Worm (Caenorhabditis elegans) whole organism, L4 larva: ENCODE measurements around the gene scl-13.

Source experiments
- F10B5.3 ChIP-seq: sonication (generic microtip); optimal IDR thresholded peaks from 2 replicates; lab custom pipeline; 2016; ENCODE audit warnings: mild to moderate bottlenecking, missing genetic modification characterization, missing compliant biosample characterization
- F37D6.2 ChIP-seq: sonication (generic microtip); optimal IDR thresholded peaks from 2 replicates; lab custom pipeline; 2016; ENCODE audit warnings: mild to moderate bottlenecking, missing genetic modification characterization, missing compliant biosample characterization
- T20F7.1 ChIP-seq: fragments of 200-800 bp; sonication (Bioruptor generic); optimal IDR thresholded peaks from 2 replicates; lab custom pipeline; 2018; ENCODE audit warnings: mild to moderate bottlenecking, missing genetic modification characterization, missing compliant biosample characterization
- Y48G9A.11 ChIP-seq: fragments of 200-800 bp; sonication (Bioruptor generic); IDR thresholded peaks from 2 replicates; pipeline ENCODE4 v1.3.6; 2022; ENCODE audit warnings: missing genetic modification reagents, missing genetic modification characterization, missing compliant biosample characterization
- Y75B8A.6 ChIP-seq: fragments of 200-800 bp; sonication (Bioruptor generic); IDR thresholded peaks from 2 replicates; pipeline ENCODE4 v1.3.6; 2022; ENCODE audit warnings: missing genetic modification reagents, missing genetic modification characterization, missing compliant biosample characterization
- aha-1 ChIP-seq: fragments of 150-350 bp; peaks from one replicate; lab custom pipeline; 2014; ENCODE audit warnings: missing biosample characterization, missing genetic modification characterization
- ceh-62 ChIP-seq: sonication (generic microtip); optimal IDR thresholded peaks from 2 replicates; lab custom pipeline; 2017; ENCODE audit warnings: missing biosample characterization, missing genetic modification characterization
- ceh-82 ChIP-seq: sonication (generic microtip); optimal IDR thresholded peaks from 2 replicates; lab custom pipeline; 2017; ENCODE audit warnings: missing biosample characterization, missing genetic modification characterization
- ctbp-1 ChIP-seq: fragments of 200-800 bp; sonication (Bioruptor generic); IDR thresholded peaks from 2 replicates; pipeline ENCODE4 v1.3.6; 2022; ENCODE audit warnings: missing genetic modification reagents, missing genetic modification characterization, missing compliant biosample characterization
- daf-16 ChIP-seq, 3 experiments: sonication (generic microtip); optimal IDR thresholded peaks; 2 replicates each; lab custom pipeline; 2016 to 2017; ENCODE audit warnings: missing genetic modification characterization in 3 of 3, missing genetic modification reagents in 3 of 3, mild to moderate bottlenecking in 2 of 3, missing compliant biosample characterization in 2 of 3, missing biosample characterization in 1 of 3, moderate library complexity in 1 of 3
- daf-19 ChIP-seq: fragments of 200-800 bp; sonication (Bioruptor generic); conservative IDR thresholded peaks from 2 replicates; pipeline ENCODE4 v1.3.6; 2022; ENCODE audit warnings: missing genetic modification characterization, missing compliant biosample characterization
- daf-8 ChIP-seq: fragments of 200-800 bp; sonication (Bioruptor generic); IDR thresholded peaks from 2 replicates; pipeline ENCODE4 v1.3.6; 2022; ENCODE audit warnings: missing genetic modification characterization, missing compliant biosample characterization
- dmd-6 ChIP-seq: fragments of 200-800 bp; sonication (Bioruptor generic); IDR thresholded peaks from 2 replicates; pipeline ENCODE4 v1.3.6; 2022; ENCODE audit warnings: missing genetic modification reagents, missing genetic modification characterization, missing compliant biosample characterization
- dpl-1 ChIP-seq: fragments of 150-350 bp; optimal IDR thresholded peaks from 2 replicates; lab custom pipeline; 2014; ENCODE audit warnings: missing biosample characterization, missing genetic modification reagents, missing genetic modification characterization
- duxl-1 ChIP-seq: sonication (generic microtip); optimal IDR thresholded peaks from 2 replicates; lab custom pipeline; 2016; ENCODE audit warnings: mild to moderate bottlenecking, missing genetic modification characterization, moderate library complexity, missing compliant biosample characterization; ENCODE audit not compliant: poor library complexity
- dve-1 ChIP-seq: sonication (generic microtip); optimal IDR thresholded peaks from 2 replicates; lab custom pipeline; 2017; ENCODE audit warnings: antibody characterized with exemption, mild to moderate bottlenecking, missing genetic modification characterization, missing compliant biosample characterization; ENCODE audit not compliant: insufficient read depth
- egl-43 ChIP-seq: fragments of 200-800 bp; sonication (Bioruptor generic); IDR thresholded peaks from 2 replicates; pipeline ENCODE4 v1.3.6; 2022; ENCODE audit warnings: missing genetic modification reagents, missing genetic modification characterization, missing compliant biosample characterization
- fkh-10 ChIP-seq: fragments of 150-350 bp; optimal IDR thresholded peaks from 2 replicates; lab custom pipeline; 2014; ENCODE audit warnings: missing biosample characterization, missing genetic modification reagents, missing genetic modification characterization
- fos-1 ChIP-seq: fragments of 150-350 bp; optimal IDR thresholded peaks from 2 replicates; lab custom pipeline; 2014; ENCODE audit warnings: missing biosample characterization, missing genetic modification characterization
- hif-1 ChIP-seq, 2 experiments: sonication (generic microtip); optimal IDR thresholded peaks; 2 replicates each; lab custom pipeline; 2016 to 2017; ENCODE audit warnings: missing compliant biosample characterization in 2 of 2, missing genetic modification characterization in 2 of 2, missing genetic modification reagents in 2 of 2, missing genotype in 2 of 2, mild to moderate bottlenecking in 1 of 2
- hlh-11 ChIP-seq: fragments of 200-800 bp; sonication (Bioruptor generic); optimal IDR thresholded peaks from 2 replicates; lab custom pipeline; 2018; ENCODE audit warnings: mild to moderate bottlenecking, missing genetic modification characterization, missing compliant biosample characterization
- hlh-30 ChIP-seq: sonication (generic microtip); optimal IDR thresholded peaks from 2 replicates; lab custom pipeline; 2017; ENCODE audit warnings: antibody characterized with exemption, mild to moderate bottlenecking, missing genetic modification characterization, missing compliant biosample characterization; ENCODE audit not compliant: insufficient read depth
- lin-1 ChIP-seq: fragments of 200-800 bp; sonication (Bioruptor generic); IDR thresholded peaks from 2 replicates; pipeline ENCODE4 v1.3.6; 2022; ENCODE audit warnings: missing genetic modification reagents, missing genetic modification characterization, missing compliant biosample characterization
- lin-15B ChIP-seq: fragments of 150-350 bp; sonication (generic microtip); optimal IDR thresholded peaks from 3 replicates; lab custom pipeline; 2014; ENCODE audit warnings: missing biosample characterization, missing genetic modification characterization
- lir-3 ChIP-seq: sonication (generic microtip); optimal IDR thresholded peaks from 2 replicates; lab custom pipeline; 2016; ENCODE audit warnings: mild to moderate bottlenecking, missing genetic modification characterization, missing compliant biosample characterization
- madf-9 ChIP-seq: fragments of 200-800 bp; sonication (Bioruptor generic); conservative IDR thresholded peaks from 2 replicates; pipeline ENCODE4 v1.3.6; 2022; ENCODE audit warnings: missing genetic modification reagents, missing genetic modification characterization, missing compliant biosample characterization
- mdl-1 ChIP-seq, 2 experiments: fragments of 150-350 bp in 1 of 2; sonication (generic microtip) in 1 of 2; optimal IDR thresholded peaks; 2 replicates each; lab custom pipeline; 2014 to 2017; ENCODE audit warnings: missing biosample characterization in 2 of 2, missing genetic modification characterization in 2 of 2
- mxl-2 ChIP-seq: fragments of 200-800 bp; sonication (Bioruptor generic); conservative IDR thresholded peaks from 2 replicates; pipeline ENCODE4 v1.3.6; 2022; ENCODE audit warnings: missing genetic modification reagents, missing genetic modification characterization, missing compliant biosample characterization
- nhr-102 ChIP-seq: sonication (generic microtip); optimal IDR thresholded peaks from 2 replicates; lab custom pipeline; 2016; ENCODE audit warnings: mild to moderate bottlenecking, missing genetic modification characterization, moderate library complexity, missing compliant biosample characterization
- nhr-111 ChIP-seq: fragments of 200-800 bp; sonication (Bioruptor generic); optimal IDR thresholded peaks from 2 replicates; lab custom pipeline; 2018; ENCODE audit warnings: mild to moderate bottlenecking, missing genetic modification characterization, missing compliant biosample characterization
- nhr-28 ChIP-seq: fragments of 150-350 bp; optimal IDR thresholded peaks from 2 replicates; lab custom pipeline; 2014; ENCODE audit warnings: missing biosample characterization, missing genetic modification characterization
- nhr-42 ChIP-seq: fragments of 200-800 bp; sonication (Bioruptor generic); IDR thresholded peaks from 2 replicates; pipeline ENCODE4 v1.3.6; 2022; ENCODE audit warnings: missing genetic modification characterization, missing compliant biosample characterization
- nhr-77 ChIP-seq: fragments of 150-350 bp; optimal IDR thresholded peaks from 2 replicates; lab custom pipeline; 2014; ENCODE audit warnings: missing biosample characterization, missing genetic modification characterization
- pqm-1 ChIP-seq: sonication (generic microtip); optimal IDR thresholded peaks from 2 replicates; lab custom pipeline; 2017; ENCODE audit warnings: missing biosample characterization, missing genetic modification characterization
- set-16 ChIP-seq: fragments of 200-800 bp; sonication (Bioruptor generic); IDR thresholded peaks from 2 replicates; pipeline ENCODE4 v1.3.6; 2022; ENCODE audit warnings: missing genetic modification reagents, missing genetic modification characterization, missing compliant biosample characterization
- snpc-1.2 ChIP-seq: fragments of 200-800 bp; sonication (Bioruptor generic); IDR thresholded peaks from 2 replicates; pipeline ENCODE4 v1.3.6; 2022; ENCODE audit warnings: missing genetic modification reagents, missing genetic modification characterization, missing compliant biosample characterization
- spr-3 ChIP-seq: fragments of 200-800 bp; sonication (Bioruptor generic); optimal IDR thresholded peaks from 2 replicates; lab custom pipeline; 2018; ENCODE audit warnings: mild to moderate bottlenecking, missing genetic modification characterization, missing compliant biosample characterization
- unc-130 ChIP-seq: sonication (generic microtip); optimal IDR thresholded peaks from 2 replicates; lab custom pipeline; 2016; ENCODE audit warnings: missing genetic modification reagents, missing genetic modification characterization, missing compliant biosample characterization
- unc-62 ChIP-seq, 3 experiments: fragments of 150-350 bp in 1 of 3; sonication (generic microtip); optimal IDR thresholded peaks in 2 of 3; peaks in 1 of 3; 1 replicate in 1 of 3; 2 replicates in 2 of 3; lab custom pipeline; 2014 to 2017; ENCODE audit warnings: missing biosample characterization in 3 of 3, missing genetic modification characterization in 3 of 3, missing genetic modification reagents in 3 of 3, missing genotype in 1 of 3
- zip-2 ChIP-seq: fragments of 150-350 bp; optimal IDR thresholded peaks from 2 replicates; lab custom pipeline; 2014; ENCODE audit warnings: missing biosample characterization, missing genetic modification characterization

scl-13 gene

DNA sequence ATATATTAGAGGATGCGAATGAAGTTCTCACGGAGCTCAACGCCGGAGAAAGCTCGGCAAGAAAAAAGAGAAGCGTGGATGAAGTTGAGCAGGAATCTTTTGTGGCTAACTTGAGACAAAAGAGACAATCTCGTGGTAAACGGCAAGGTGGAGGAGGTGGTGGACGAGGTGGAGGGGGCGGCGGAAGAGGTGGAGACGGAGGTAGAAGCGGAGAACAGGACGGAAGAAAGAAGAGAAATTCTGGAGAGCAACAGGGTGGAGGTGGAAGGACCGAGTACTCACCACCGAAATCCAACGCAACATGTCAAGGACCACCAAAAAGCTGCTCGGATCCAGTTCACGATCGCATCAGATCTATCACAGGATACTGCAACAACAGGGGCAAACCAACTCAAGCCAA is 21.0 kb downstream of the scl-13 start:
- TF ChIP-seq lin-15B (tag; lab: Kevin White, UChicago) (no peak), set-16 (peak; percentile 70)

DNA sequence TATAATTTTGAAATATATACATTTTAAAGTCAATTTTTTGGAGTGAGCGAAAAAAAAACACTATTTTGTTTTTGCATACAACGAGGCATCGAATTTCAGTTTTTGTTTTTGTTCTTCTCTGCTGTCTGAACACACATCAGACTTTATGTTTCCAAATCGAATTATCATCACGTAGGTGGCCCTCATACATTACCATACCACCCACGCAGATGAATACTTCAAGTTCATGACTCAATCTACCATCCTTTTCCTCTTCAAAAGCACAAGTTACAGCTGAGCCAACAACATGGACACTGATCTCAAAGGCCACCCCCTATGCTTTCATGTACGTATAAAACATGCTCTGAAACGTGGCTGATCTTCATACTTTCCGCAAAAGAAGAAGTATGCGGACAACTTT is 21.7 kb downstream of the scl-13 start, which contains the start of gene R08F11.7:
Gene R08F11.7, plus strand, starts transcription at position 301 of the 400 bp plus-strand sequence.
- TF ChIP-seq aha-1 (tag; lab: Kevin White, UChicago) (peak; percentile 82), lin-1 (GFP tag; lab: Robert Waterston, UW) (no peak), pqm-1 (tag; lab: Kevin White, UChicago) (no peak)

DNA sequence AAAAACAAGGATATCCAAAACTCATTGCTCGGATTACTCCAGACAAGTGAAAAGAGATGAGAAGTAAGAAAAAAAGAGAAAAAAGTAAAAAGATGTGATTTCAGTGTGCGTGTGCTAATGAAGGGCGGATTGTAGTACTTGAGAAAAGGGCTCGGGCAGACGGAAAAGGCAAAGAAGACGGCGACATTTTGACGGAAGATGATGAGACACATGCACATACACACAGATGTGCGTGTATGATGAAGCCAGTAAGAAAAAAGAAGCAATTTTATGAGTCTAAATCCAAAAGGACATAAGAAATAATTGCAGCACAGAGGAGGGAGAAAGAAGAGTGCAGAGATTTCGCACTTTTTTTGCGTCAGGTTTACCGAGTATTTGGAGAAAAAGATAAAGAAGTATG is 22.9 kb downstream of the scl-13 start:
- no peak for TF ChIP-seq Y75B8A.6
- peak; percentile 68 for TF ChIP-seq fkh-10 (GFP tag; lab: Kevin White, UChicago)
- TF ChIP-seq egl-43 (GFP tag; lab: Robert Waterston, UW) = no peak
- no peak for TF ChIP-seq unc-130 (GFP tag; lab: Kevin White, UChicago)
- TF ChIP-seq snpc-1.2 = no peak
- TF ChIP-seq ceh-62 = no peak
- peak; percentile 63 for TF ChIP-seq aha-1 (tag; lab: Kevin White, UChicago)

DNA sequence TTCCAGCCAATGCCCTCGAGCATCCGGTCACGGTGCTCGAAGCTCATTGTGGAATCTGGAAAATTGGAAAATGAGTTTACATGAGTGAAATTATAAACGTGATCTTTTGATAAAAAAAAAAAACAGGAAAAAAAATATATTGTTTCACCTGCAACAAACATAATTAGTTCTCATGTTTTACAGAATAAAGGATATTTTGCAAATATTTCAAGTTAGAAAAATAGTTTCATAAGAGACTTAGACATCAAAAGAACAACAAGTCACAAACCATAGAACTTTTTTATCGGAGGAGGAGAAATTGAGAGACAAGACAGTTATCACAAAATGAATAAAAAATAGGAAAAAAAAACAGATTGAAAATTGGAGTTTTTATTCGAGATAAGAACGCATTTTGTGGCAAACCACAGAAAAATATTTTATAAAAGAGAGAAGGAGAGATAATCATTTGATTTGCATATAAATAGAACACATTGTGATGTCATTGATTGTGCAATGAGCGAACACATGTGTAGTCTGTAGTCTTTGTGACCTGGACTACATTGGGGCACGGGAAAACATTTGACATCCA is 27.2 kb downstream of the scl-13 start, which contains the start of gene R08F11.1:
Gene R08F11.1, minus strand, starts transcription at position 51 of the 568 bp plus-strand sequence.
- TF ChIP-seq pqm-1 (tag; lab: Kevin White, UChicago) = peak; percentile 74
- TF ChIP-seq unc-62 (GFP tag; optimal IDR thresholded peaks at IDR 0.05 in 1 of 2; lab: Kevin White, UChicago) = peak in 1 of 2 experiments; percentile 9
- TF ChIP-seq unc-62 (tag; optimal IDR thresholded peaks at IDR 0.05; lab: Kevin White, UChicago) = no peak
- peak; percentile 62 for TF ChIP-seq dmd-6 (GFP tag; lab: Robert Waterston, UW)
- TF ChIP-seq hif-1 (tag; optimal IDR thresholded peaks at IDR 0.05; lab: Kevin White, UChicago) = peak in 1 of 2 experiments; percentile 79
- TF ChIP-seq hlh-11 (tag; lab: Kevin White, UChicago) = peak; percentile 53
- TF ChIP-seq daf-16 (GFP tag; optimal IDR thresholded peaks at IDR 0.05; lab: Kevin White, UChicago) = no peak
- TF ChIP-seq daf-16 (tag; optimal IDR thresholded peaks at IDR 0.05; lab: Kevin White, UChicago) = peak; percentile 90
- TF ChIP-seq nhr-77 (tag; lab: Kevin White, UChicago) = peak; percentile 90
- peak; percentile 98 for TF ChIP-seq nhr-28 (tag; lab: Kevin White, UChicago)
- no peak for TF ChIP-seq zip-2 (tag; lab: Kevin White, UChicago)
- no peak for TF ChIP-seq Y48G9A.11 (GFP tag; lab: Robert Waterston, UW)
- no peak for TF ChIP-seq F37D6.2 (tag; lab: Kevin White, UChicago)
- peak; percentile 64 for TF ChIP-seq nhr-102 (tag; lab: Kevin White, UChicago)
- TF ChIP-seq dve-1 (tag; lab: Kevin White, UChicago) = peak; percentile 76
- TF ChIP-seq hlh-30 = peak; percentile 5
- TF ChIP-seq, all 104 proteins: peak for 11

DNA sequence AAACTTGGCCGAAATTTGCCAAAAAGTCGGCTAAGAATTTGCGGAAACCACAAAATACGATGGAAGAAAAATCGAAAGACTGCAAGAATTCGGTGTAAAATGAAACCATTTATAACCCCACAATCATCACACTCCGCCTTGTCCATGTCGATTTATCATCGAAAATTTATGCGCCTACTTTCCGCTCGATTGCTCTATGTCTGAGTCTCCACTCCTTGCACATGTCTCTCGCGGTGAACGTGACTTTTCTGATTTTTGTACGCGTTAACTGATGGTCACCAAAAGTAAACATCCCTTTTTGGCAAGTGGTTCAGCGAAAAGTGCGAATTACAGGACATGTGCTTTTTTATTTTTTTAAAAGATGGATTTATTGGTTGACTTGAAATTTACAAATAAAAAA is 34.5 kb downstream of the scl-13 start:
- TF ChIP-seq ceh-82 (tag; lab: Kevin White, UChicago) = no peak
- peak in 1 of 2 experiments; percentile 61 for TF ChIP-seq mdl-1 (tag; optimal IDR thresholded peaks at IDR 0.05; lab: Kevin White, UChicago)
- no peak for TF ChIP-seq daf-16 (GFP tag; optimal IDR thresholded peaks at IDR 0.05; lab: Kevin White, UChicago)
- TF ChIP-seq daf-16 (tag; optimal IDR thresholded peaks at IDR 0.05; lab: Kevin White, UChicago) = peak; percentile 84
- no peak for TF ChIP-seq dpl-1
- TF ChIP-seq daf-19 (GFP tag; lab: Robert Waterston, UW) = no peak
- TF ChIP-seq hlh-30 = peak; percentile 58
- TF ChIP-seq lin-1 (GFP tag; lab: Robert Waterston, UW) = 0 out of 2 replicates have a peak, but pooled peaks have one; percentile 38
- no peak for TF ChIP-seq fos-1 (tag; lab: Kevin White, UChicago)
- peak; percentile 86 to 98 for TF ChIP-seq hif-1 (tag; optimal IDR thresholded peaks at IDR 0.05; lab: Kevin White, UChicago)
- TF ChIP-seq nhr-77 (tag; lab: Kevin White, UChicago) = peak; percentile 2
- TF ChIP-seq nhr-111 (GFP tag; lab: Kevin White, UChicago) = no peak
- TF ChIP-seq dmd-6 (GFP tag; lab: Robert Waterston, UW) = peak; percentile 82
- TF ChIP-seq madf-9 (GFP tag; lab: Robert Waterston, UW) = no peak
- no peak for TF ChIP-seq T20F7.1 (GFP tag; lab: Kevin White, UChicago)
- no peak for TF ChIP-seq daf-8 (GFP tag; lab: Robert Waterston, UW)
- no peak for TF ChIP-seq egl-43 (GFP tag; lab: Robert Waterston, UW)
- TF ChIP-seq duxl-1 (tag; lab: Kevin White, UChicago) = no peak
- no peak for TF ChIP-seq ctbp-1 (GFP tag; lab: Robert Waterston, UW)
- TF ChIP-seq lir-3 (tag; lab: Kevin White, UChicago) = no peak
- TF ChIP-seq F10B5.3 (tag; lab: Kevin White, UChicago) = no peak
- TF ChIP-seq spr-3 = no peak
- TF ChIP-seq mxl-2 (GFP tag; lab: Robert Waterston, UW) = no peak
- TF ChIP-seq nhr-42 = no peak
- TF ChIP-seq nhr-28 (tag; lab: Kevin White, UChicago) = peak; percentile 64
